Fruit fly (Drosophila melanogaster): ENCODE data around the gene Rsf1.

Gene Rsf1

DNA sequence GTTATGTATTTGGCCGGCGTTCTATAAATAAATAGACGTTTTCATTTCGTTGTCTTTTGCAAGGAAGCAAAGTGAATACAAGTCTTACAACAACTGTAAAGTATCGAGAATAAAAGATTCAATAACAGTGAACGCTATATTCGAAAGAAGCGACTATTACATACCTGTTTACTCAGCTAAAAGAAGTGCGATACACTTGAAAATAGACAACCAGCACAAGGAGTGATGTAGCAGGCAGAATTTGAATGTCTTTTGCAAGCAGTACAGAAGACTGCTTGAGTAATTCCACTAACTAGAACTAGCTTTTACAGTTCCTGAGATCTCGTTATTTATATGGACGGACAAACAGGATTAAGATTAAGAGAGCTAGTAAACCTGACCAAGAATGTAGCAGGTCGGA lies 35.0 kb upstream of the Rsf1 start (continued):
- TF ChIP-seq CoRest (tag; optimal IDR thresholded peaks at IDR 0.05) (peak; percentile 51), Eip74EF (GFP tag; optimal IDR thresholded peaks at IDR 0.05) (peak in 1 of 2 experiments; percentile 79), klu (GFP tag; IDR thresholded peaks at IDR 0.05) (no peak), CG6254 (GFP tag; optimal IDR thresholded peaks at IDR 0.05) (no peak), Oli (tag; optimal IDR thresholded peaks at IDR 0.05) (no peak), emc (GFP tag; optimal IDR thresholded peaks at IDR 0.05) (no peak), CG2116 (GFP tag; optimal IDR thresholded peaks at IDR 0.05) (no peak), CG43689 (GFP tag; IDR thresholded peaks at IDR 0.05) (no peak), CG13296 (GFP tag; optimal IDR thresholded peaks at IDR 0.05) (no peak), Six4 (GFP tag; optimal IDR thresholded peaks at IDR 0.05) (no peak), amos (GFP tag; IDR thresholded peaks at IDR 0.05; ENCODE audit: partially characterized antibody) (no peak; the same call in 1 of the 2 replicates), bcd (GFP tag; optimal IDR thresholded peaks at IDR 0.05) (no peak), repo (GFP tag; optimal IDR thresholded peaks at IDR 0.05) (no peak), luna (GFP tag; optimal IDR thresholded peaks at IDR 0.05) (peak; percentile 28), CG16779 (GFP tag; IDR thresholded peaks at IDR 0.05) (no peak), nau (GFP tag; optimal IDR thresholded peaks at IDR 0.05) (no peak), CG15601 (tag; optimal IDR thresholded peaks at IDR 0.05) (peak; percentile 22), CG33557 (GFP tag; optimal IDR thresholded peaks at IDR 0.05) (peak; percentile 10), nerfin-1 (tag; optimal IDR thresholded peaks at IDR 0.05) (peak; percentile 31), en (GFP tag; optimal IDR thresholded peaks at IDR 0.05) (no peak), hbn (GFP tag; IDR thresholded peaks at IDR 0.05; ENCODE audit: partially characterized antibody) (no peak), Dp (GFP tag; optimal IDR thresholded peaks at IDR 0.05) (peak; percentile 31), CG10462 (GFP tag; optimal IDR thresholded peaks at IDR 0.05) (peak; percentile 29), gce (GFP tag; IDR thresholded peaks at IDR 0.05) (no peak), caup (GFP tag; optimal IDR thresholded peaks at IDR 0.05; ENCODE audit: severe bottlenecking) (peak; percentile 10), CG14014 (GFP tag; IDR thresholded peaks at IDR 0.05) (no peak), HmgD (GFP tag; optimal IDR thresholded peaks at IDR 0.05) (peak; percentile 59), ase (GFP tag; IDR thresholded peaks at IDR 0.05) (no peak), CG2202 (tag; optimal IDR thresholded peaks at IDR 0.05) (no peak), CG10543 (GFP tag; optimal IDR thresholded peaks at IDR 0.05) (no peak), CG1603 (tag; optimal IDR thresholded peaks at IDR 0.05) (peak; percentile 65), Neu2 (GFP tag; optimal IDR thresholded peaks at IDR 0.05; ENCODE audit: borderline replicate concordance) (no peak), NC2β (GFP tag; optimal IDR thresholded peaks at IDR 0.05) (peak; percentile 23), CG7987 (GFP tag; optimal IDR thresholded peaks at IDR 0.05) (no peak), CG2199 (GFP tag; IDR thresholded peaks at IDR 0.05) (peak; percentile 98), CG11398 (GFP tag; optimal IDR thresholded peaks at IDR 0.05) (no peak), Optix (GFP tag; IDR thresholded peaks at IDR 0.05) (no peak), bab2 (GFP tag; optimal IDR thresholded peaks at IDR 0.05) (no peak), CG31365 (tag; optimal IDR thresholded peaks at IDR 0.05) (peak; percentile 98), Ptx1 (GFP tag; IDR thresholded peaks at IDR 0.05) (no peak), MESR4 (GFP tag; optimal IDR thresholded peaks at IDR 0.05) (peak; percentile 25), ERR (GFP tag; optimal IDR thresholded peaks at IDR 0.05) (no peak), CG9215 (GFP tag; IDR thresholded peaks at IDR 0.05) (no peak), dmrt99B (tag; optimal IDR thresholded peaks at IDR 0.05) (no peak), CG13123 (GFP tag; optimal IDR thresholded peaks at IDR 0.05) (no peak), Atf6 (GFP tag; IDR thresholded peaks at IDR 0.05) (no peak), eve (GFP tag; optimal IDR thresholded peaks at IDR 0.05) (no peak), CG11456 (GFP tag; IDR thresholded peaks at IDR 0.05) (no peak), CG30403 (GFP tag; optimal IDR thresholded peaks at IDR 0.05) (no peak), CG12155 (GFP tag; optimal IDR thresholded peaks at IDR 0.05) (peak; percentile 91), grau (tag; optimal IDR thresholded peaks at IDR 0.05) (peak; percentile 24), h (optimal IDR thresholded peaks at IDR 0.05) (no peak)

All from whole organism, embryonic.